Worm (Caenorhabditis elegans) whole organism, L1 larva: ENCODE data around the gene F18E3.13.

ENCODE experiments used
- aly-2 ChIP-seq: fragments of 150-350 bp; optimal IDR thresholded peaks from 2 replicates; lab custom pipeline; 2014; ENCODE audit warnings: missing biosample characterization, missing genetic modification characterization
- ama-1 ChIP-seq: fragments of 150-350 bp; optimal IDR thresholded peaks from 2 replicates; lab custom pipeline; 2014
- ceh-8 ChIP-seq: fragments of 200-800 bp; sonication (Bioruptor generic); optimal IDR thresholded peaks from 2 replicates; lab custom pipeline; 2018; ENCODE audit warnings: mild to moderate bottlenecking, missing genetic modification characterization, moderate library complexity, missing compliant biosample characterization
- hlh-4 ChIP-seq: sonication (generic microtip); optimal IDR thresholded peaks from 2 replicates; lab custom pipeline; 2016; ENCODE audit warnings: mild to moderate bottlenecking, missing genetic modification characterization, missing compliant biosample characterization
- lin-39 ChIP-seq: fragments of 150-350 bp; optimal IDR thresholded peaks from 2 replicates; lab custom pipeline; 2014; ENCODE audit warnings: missing biosample characterization, missing genetic modification reagents, missing genetic modification characterization
- mep-1 ChIP-seq: fragments of 150-350 bp; optimal IDR thresholded peaks from 2 replicates; lab custom pipeline; 2014; ENCODE audit warnings: missing biosample characterization, missing genetic modification characterization
- nhr-20 ChIP-seq: sonication (generic microtip); optimal IDR thresholded peaks from 2 replicates; lab custom pipeline; 2016; ENCODE audit warnings: mild to moderate bottlenecking, missing genetic modification characterization, missing compliant biosample characterization
- snpc-4 ChIP-seq: fragments of 150-350 bp; optimal IDR thresholded peaks from 2 replicates; lab custom pipeline; 2014; ENCODE audit warnings: missing biosample characterization, missing genetic modification characterization
- unc-62 ChIP-seq: fragments of 150-350 bp; optimal IDR thresholded peaks from 2 replicates; lab custom pipeline; 2014; ENCODE audit warnings: missing biosample characterization, missing genetic modification reagents, missing genetic modification characterization

ce11 chrV:7369578-7369977, 46.4 kb upstream of the F18E3.13 start, which contains the start of gene srj-14:
- TF ChIP-seq ama-1 (lab: Kevin White, UChicago), result no peak
- no peak for TF ChIP-seq aly-2 (tag; lab: Kevin White, UChicago)
- no peak for TF ChIP-seq ceh-8 (GFP tag; lab: Kevin White, UChicago)
- no peak for TF ChIP-seq snpc-4 (tag; lab: Kevin White, UChicago)
- TF ChIP-seq mep-1 (tag; lab: Kevin White, UChicago), result no peak
- TF ChIP-seq hlh-4, result no peak
- TF ChIP-seq lin-39, result no peak
- TF ChIP-seq nhr-20, result no peak
- TF ChIP-seq unc-62 (GFP tag; lab: Kevin White, UChicago), result no peak
